Worm (Caenorhabditis elegans) whole organism, L1 larva: ENCODE results near the gene T28A11.20.
A peak's percentile ranks its signal among the peaks of the same experiment; 100 is the strongest.

Experiments
- aly-2 ChIP-seq: fragments of 150-350 bp; optimal IDR thresholded peaks from 2 replicates; lab custom pipeline; 2014; ENCODE audit warnings: missing biosample characterization, missing genetic modification characterization
- blmp-1 ChIP-seq: fragments of 150-350 bp; optimal IDR thresholded peaks from 2 replicates; lab custom pipeline; 2014; ENCODE audit warnings: missing biosample characterization, missing genetic modification characterization
- egl-27 ChIP-seq, 2 experiments: fragments of 150-350 bp in 1 of 2; sonication (generic microtip); optimal IDR thresholded peaks; 3 replicates each; lab custom pipeline; 2017 to 2018; ENCODE audit warnings: missing biosample characterization in 2 of 2, missing genetic modification characterization in 2 of 2, missing genetic modification reagents in 2 of 2
- jun-1 ChIP-seq: fragments of 150-350 bp; optimal IDR thresholded peaks from 2 replicates; lab custom pipeline; 2014; ENCODE audit warnings: missing biosample characterization, missing genetic modification reagents, missing genetic modification characterization
- nhr-11 ChIP-seq: fragments of 150-350 bp; optimal IDR thresholded peaks from 2 replicates; lab custom pipeline; 2014; ENCODE audit warnings: missing biosample characterization, missing genetic modification characterization
- nhr-20 ChIP-seq: sonication (generic microtip); optimal IDR thresholded peaks from 2 replicates; lab custom pipeline; 2016; ENCODE audit warnings: mild to moderate bottlenecking, missing genetic modification characterization, missing compliant biosample characterization
- zag-1 ChIP-seq: fragments of 150-350 bp; optimal IDR thresholded peaks from 2 replicates; lab custom pipeline; 2014; ENCODE audit warnings: missing biosample characterization, missing genetic modification characterization
- zip-4 ChIP-seq: fragments of 200-800 bp; sonication (Bioruptor generic); optimal IDR thresholded peaks from 2 replicates; lab custom pipeline; 2018; ENCODE audit warnings: mild to moderate bottlenecking, missing genetic modification characterization, moderate library complexity, missing compliant biosample characterization

ce11 chrV:3316108-3316507 is 43.1 kb upstream of the T28A11.20 start, which contains the start of gene F35F10.1:
- TF ChIP-seq zag-1 (no peak), zip-4 (GFP tag; lab: Kevin White, UChicago) (no peak), aly-2 (tag; lab: Kevin White, UChicago) (no peak), egl-27 (tag; optimal IDR thresholded peaks at IDR 0.05; lab: Kevin White, UChicago) (no peak), blmp-1 (tag; lab: Kevin White, UChicago) (peak; percentile 37), jun-1 (tag; lab: Kevin White, UChicago) (no peak), nhr-20 (tag; lab: Kevin White, UChicago) (no peak), nhr-11 (no peak)
